Fruit fly (Drosophila melanogaster) whole organism, pupa: Measurements from ENCODE around the gene CG42586.
"Not testable (repeated sequence)": the region's sequence is repeated elsewhere in the genome, so short reads cannot be mapped to it uniquely, and the experiment has no call there.

Experiments used
- CG10348 ChIP-seq: fragments of 200-800 bp; sonication (Bioruptor generic); IDR thresholded peaks from 2 replicates; pipeline ENCODE4 v1.3.6; 2022; ENCODE audit warnings: missing biosample characterization, missing genetic modification characterization
- CG13204 ChIP-seq: fragments of 200-800 bp; sonication (Bioruptor generic); optimal IDR thresholded peaks from 2 replicates; lab custom pipeline; 2018; ENCODE audit warnings: missing biosample characterization, mild to moderate bottlenecking, missing genetic modification characterization, moderate library complexity
- CG14655 ChIP-seq: fragments of 200-800 bp; sonication (Bioruptor generic); optimal IDR thresholded peaks from 3 replicates; lab custom pipeline; 2017; ENCODE audit warnings: mild to moderate bottlenecking, missing biosample characterization, missing genetic modification reagents, missing genetic modification characterization
- CG15710 ChIP-seq: fragments of 200-800 bp; sonication (Bioruptor generic); optimal IDR thresholded peaks from 2 replicates; lab custom pipeline; 2018; ENCODE audit warnings: missing biosample characterization, mild to moderate bottlenecking, missing genetic modification characterization, moderate library complexity
- CG17806 ChIP-seq: fragments of 200-800 bp; sonication (Bioruptor generic); optimal IDR thresholded peaks from 2 replicates; lab custom pipeline; 2018; ENCODE audit warnings: missing biosample characterization, mild to moderate bottlenecking, missing genetic modification characterization, moderate library complexity
- CG32121 ChIP-seq: fragments of 200-800 bp; sonication (Bioruptor generic); IDR thresholded peaks from 2 replicates; pipeline ENCODE4 v1.3.6; 2022; ENCODE audit warnings: missing biosample characterization, missing genetic modification characterization
- CG4496 ChIP-seq: fragments of 200-800 bp; sonication (Bioruptor generic); IDR thresholded peaks from 3 replicates; pipeline ENCODE4 v1.3.6; 2022; ENCODE audit warnings: missing biosample characterization, missing genetic modification characterization
- CG8301 ChIP-seq: fragments of 200-800 bp; sonication (Bioruptor generic); optimal IDR thresholded peaks from 2 replicates; lab custom pipeline; 2018; ENCODE audit warnings: missing biosample characterization, mild to moderate bottlenecking, missing genetic modification characterization
- CG9948 ChIP-seq: fragments of 200-800 bp; sonication (Bioruptor generic); optimal IDR thresholded peaks from 2 replicates; lab custom pipeline; 2018; ENCODE audit warnings: missing biosample characterization, mild to moderate bottlenecking, missing genetic modification characterization, moderate library complexity
- D1 ChIP-seq: fragments of 200-800 bp; sonication (Bioruptor generic); optimal IDR thresholded peaks from 2 replicates; lab custom pipeline; 2018; ENCODE audit warnings: missing biosample characterization, mild to moderate bottlenecking, missing genetic modification characterization, moderate library complexity
- EcR ChIP-seq: fragments of 200-800 bp; sonication (Bioruptor generic); optimal IDR thresholded peaks from 3 replicates; lab custom pipeline; 2019; ENCODE audit warnings: missing biosample characterization, missing genetic modification characterization, mild to moderate bottlenecking, moderate library complexity, missing genetic modification reagents
- Ets98B ChIP-seq: fragments of 200-800 bp; sonication (Bioruptor generic); IDR thresholded peaks from 2 replicates; pipeline ENCODE4 v1.3.6; 2022; ENCODE audit warnings: missing biosample characterization, missing genetic modification characterization
- Pif1A ChIP-seq: fragments of 200-800 bp; sonication (Bioruptor generic); optimal IDR thresholded peaks from 3 replicates; lab custom pipeline; 2016; ENCODE audit warnings: missing biosample characterization, missing genetic modification characterization

- not testable (repeated sequence) for TF ChIP-seq CG17806 (tag; lab: Kevin White, UChicago); D1 (tag; lab: Kevin White, UChicago); Pif1A (GFP tag; lab: Kevin White, UChicago); EcR (GFP tag; lab: Kevin White, UChicago); CG32121 (GFP tag; lab: Robert Waterston, UW); CG14655 (GFP tag; lab: Kevin White, UChicago); CG10348 (GFP tag; lab: Robert Waterston, UW); CG13204; CG9948; CG4496 (GFP tag; lab: Robert Waterston, UW); CG8301; Ets98B (GFP tag; lab: Robert Waterston, UW); CG15710 (tag; lab: Kevin White, UChicago)
Observed at dm6 chr2L:14735543-14735942, 6.1 kb downstream of the CG42586 start, which contains the start of gene CG31835.
